Worm (Caenorhabditis elegans) whole organism, mixed stage, embryonic: ENCODE measurements around the gene srd-50.

Source experiments
- ces-1 ChIP-seq: fragments of 150-350 bp; optimal IDR thresholded peaks from 2 replicates; lab custom pipeline; 2014; ENCODE audit warnings: missing biosample characterization, missing genetic modification reagents, missing genetic modification characterization
- drap-1 ChIP-seq: fragments of 200-800 bp; sonication (Bioruptor generic); optimal IDR thresholded peaks from 3 replicates; lab custom pipeline; 2018; ENCODE audit warnings: mild to moderate bottlenecking, missing genetic modification characterization, missing compliant biosample characterization
- elt-1 ChIP-seq: sonication (generic microtip); optimal IDR thresholded peaks from 2 replicates; lab custom pipeline; 2017; ENCODE audit warnings: missing genetic modification characterization, mild to moderate bottlenecking, missing compliant biosample characterization, antibody characterized with exemption, moderate library complexity, borderline replicate concordance; ENCODE audit not compliant: insufficient read depth
- hlh-1 ChIP-seq: fragments of 150-350 bp; optimal IDR thresholded peaks from 2 replicates; lab custom pipeline; 2014; ENCODE audit warnings: missing biosample characterization, missing genetic modification reagents, missing genetic modification characterization
- pha-4 ChIP-seq: fragments of 150-350 bp; optimal IDR thresholded peaks from 2 replicates; lab custom pipeline; 2018; ENCODE audit warnings: missing biosample characterization, missing genetic modification reagents, missing genetic modification characterization
- unc-39 ChIP-seq: fragments of 150-350 bp; optimal IDR thresholded peaks from 2 replicates; lab custom pipeline; 2014; ENCODE audit warnings: missing biosample characterization, missing genetic modification characterization
- unc-62 ChIP-seq: fragments of 150-350 bp; optimal IDR thresholded peaks from 2 replicates; lab custom pipeline; 2014; ENCODE audit warnings: missing biosample characterization, missing genetic modification reagents, missing genetic modification characterization
- ztf-11 ChIP-seq: fragments of 150-350 bp; optimal IDR thresholded peaks from 2 replicates; lab custom pipeline; 2014; ENCODE audit warnings: missing biosample characterization, missing genetic modification characterization

- no peak for TF ChIP-seq pha-4
- no peak for TF ChIP-seq unc-62 (GFP tag; lab: Kevin White, UChicago)
- no peak for TF ChIP-seq ces-1 (GFP tag; lab: Kevin White, UChicago)
- TF ChIP-seq drap-1 (GFP tag; lab: Kevin White, UChicago): no peak
- no peak for TF ChIP-seq ztf-11 (tag; lab: Kevin White, UChicago)
- no peak for TF ChIP-seq hlh-1
- TF ChIP-seq unc-39 (tag; lab: Kevin White, UChicago): no peak
- no peak for TF ChIP-seq elt-1 (tag; lab: Kevin White, UChicago)
Measured at ce11 chrX:13466926-13467866, 14.4 kb downstream of the srd-50 start, which contains the start of gene col-183.
